Fruit fly (Drosophila melanogaster) whole organism, adult: ENCODE measurements around the gene Sp212.

Experiments
- CG11617 ChIP-seq: fragments of 200-800 bp; sonication (Bioruptor generic); optimal IDR thresholded peaks from 2 replicates; lab custom pipeline; 2017; ENCODE audit warnings: mild to moderate bottlenecking, missing biosample characterization, missing genetic modification reagents, missing genetic modification characterization
- CG12768 ChIP-seq: fragments of 200-800 bp; sonication (Bioruptor generic); optimal IDR thresholded peaks from 2 replicates; lab custom pipeline; 2017; ENCODE audit warnings: missing biosample characterization, missing genetic modification characterization, mild to moderate bottlenecking, moderate library complexity, missing genetic modification reagents
- CG14711 ChIP-seq: fragments of 200-800 bp; sonication (Bioruptor generic); optimal IDR thresholded peaks from 2 replicates; lab custom pipeline; 2018; ENCODE audit warnings: missing biosample characterization, mild to moderate bottlenecking, missing genetic modification characterization, moderate library complexity
- CG1620 ChIP-seq: fragments of 200-800 bp; sonication (Bioruptor generic); optimal IDR thresholded peaks from 2 replicates; lab custom pipeline; 2016; ENCODE audit warnings: missing biosample characterization, missing genetic modification characterization
- CG33017 ChIP-seq: fragments of 200-800 bp; sonication (Bioruptor generic); optimal IDR thresholded peaks from 2 replicates; lab custom pipeline; 2018; ENCODE audit warnings: missing biosample characterization, mild to moderate bottlenecking, missing genetic modification characterization, moderate library complexity
- CG5204 ChIP-seq: fragments of 200-800 bp; sonication (Bioruptor generic); optimal IDR thresholded peaks from 2 replicates; lab custom pipeline; 2016; ENCODE audit warnings: missing biosample characterization, missing genetic modification characterization
- CG7045 ChIP-seq: fragments of 200-800 bp; sonication (Bioruptor generic); optimal IDR thresholded peaks from 2 replicates; lab custom pipeline; 2017; ENCODE audit warnings: missing biosample characterization, mild to moderate bottlenecking, missing genetic modification characterization
- CG7101 ChIP-seq: fragments of 200-800 bp; sonication (Bioruptor generic); optimal IDR thresholded peaks from 2 replicates; lab custom pipeline; 2018; ENCODE audit warnings: missing biosample characterization, mild to moderate bottlenecking, missing genetic modification characterization, moderate library complexity
- Clk ChIP-seq: fragments of 200-800 bp; sonication (Bioruptor generic); optimal IDR thresholded peaks from 2 replicates; lab custom pipeline; 2017; ENCODE audit warnings: missing biosample characterization, missing genetic modification characterization
- Crg-1 ChIP-seq: fragments of 200-800 bp; sonication (Bioruptor generic); optimal IDR thresholded peaks from 2 replicates; lab custom pipeline; 2016; ENCODE audit warnings: missing biosample characterization, missing genetic modification characterization
- Hr96 ChIP-seq: fragments of 200-800 bp; sonication (Bioruptor generic); optimal IDR thresholded peaks from 2 replicates; lab custom pipeline; 2016; ENCODE audit warnings: missing biosample characterization, missing genetic modification characterization
- Mnt ChIP-seq: fragments of 200-800 bp; sonication (Bioruptor generic); optimal IDR thresholded peaks from 2 replicates; lab custom pipeline; 2016; ENCODE audit warnings: missing biosample characterization, mild to moderate bottlenecking, missing genetic modification characterization
- bab1 ChIP-seq: fragments of 200-800 bp; sonication (Bioruptor generic); optimal IDR thresholded peaks from 3 replicates; lab custom pipeline; 2019; ENCODE audit warnings: missing biosample characterization, mild to moderate bottlenecking, missing genetic modification characterization, moderate library complexity
- cic ChIP-seq: fragments of 200-800 bp; sonication (Bioruptor generic); optimal IDR thresholded peaks from 2 replicates; lab custom pipeline; 2017; ENCODE audit warnings: missing biosample characterization, mild to moderate bottlenecking, missing genetic modification characterization, moderate library complexity
- cnc ChIP-seq, 2 experiments: fragments of >200 bp; optimal IDR thresholded peaks; 2 replicates each; lab custom pipeline; 2017
- kay ChIP-seq: fragments of 200-800 bp; sonication (Bioruptor generic); peaks from one replicate; lab custom pipeline; 2016; ENCODE audit warnings: missing biosample characterization, missing genetic modification characterization, borderline replicate concordance
- ovo ChIP-seq: fragments of 200-800 bp; sonication (Bioruptor generic); optimal IDR thresholded peaks from 2 replicates; lab custom pipeline; 2016; ENCODE audit warnings: missing biosample characterization, missing genetic modification characterization
- pad ChIP-seq: fragments of 200-800 bp; sonication (Bioruptor generic); optimal IDR thresholded peaks from 3 replicates; lab custom pipeline; 2017; ENCODE audit warnings: missing biosample characterization, missing genetic modification characterization, mild to moderate bottlenecking, moderate library complexity, missing genetic modification reagents
- tj ChIP-seq: fragments of 200-800 bp; sonication (Bioruptor generic); optimal IDR thresholded peaks from 3 replicates; lab custom pipeline; 2017; ENCODE audit warnings: missing biosample characterization, mild to moderate bottlenecking, missing genetic modification characterization, moderate library complexity
- toe ChIP-seq: fragments of 200-800 bp; sonication (Bioruptor generic); optimal IDR thresholded peaks from 2 replicates; lab custom pipeline; 2016; ENCODE audit warnings: missing biosample characterization, missing genetic modification characterization

The Sp212 gene

dm6 chr3R:14224105-14224574 lies at the start of gene Sp212:
Gene Sp212, minus strand, starts transcription at chr3R:14224155.
- TF ChIP-seq CG14711 (tag; lab: Kevin White, UChicago) (peak; percentile 34), CG7045 (GFP tag; lab: Kevin White, UChicago) (no peak), cnc (optimal IDR thresholded peaks at IDR 0.05; lab: Kevin White, UChicago) (no peak), CG1620 (GFP tag; lab: Kevin White, UChicago) (no peak), CG33017 (tag; lab: Kevin White, UChicago) (peak; percentile 22), pad (GFP tag; lab: Kevin White, UChicago) (no peak), bab1 (GFP tag; lab: Kevin White, UChicago) (no peak)

dm6 chr3R:14262087-14262486 lies 38.1 kb upstream of the Sp212 start, which contains the start of the genes CG14839 and CG14841:
Gene CG14839, plus strand, starts transcription at chr3R:14262387.
Gene CG14841, minus strand, starts transcription at chr3R:14262418.
- no peak for TF ChIP-seq pad (GFP tag; lab: Kevin White, UChicago)
- TF ChIP-seq ovo: no peak
- TF ChIP-seq tj (GFP tag; lab: Kevin White, UChicago): no peak
- TF ChIP-seq cic (GFP tag; lab: Kevin White, UChicago): no peak
- no peak for TF ChIP-seq Hr96
- TF ChIP-seq toe (GFP tag; lab: Kevin White, UChicago): no peak
- no peak for TF ChIP-seq CG5204 (GFP tag; lab: Kevin White, UChicago)
- no peak for TF ChIP-seq CG33017 (tag; lab: Kevin White, UChicago)
- no peak for TF ChIP-seq Mnt (GFP tag; lab: Kevin White, UChicago)
- TF ChIP-seq Clk (GFP tag; lab: Kevin White, UChicago): no peak
- no peak for TF ChIP-seq Crg-1 (GFP tag; lab: Kevin White, UChicago)
- TF ChIP-seq CG7045 (GFP tag; lab: Kevin White, UChicago): no peak
- no peak for TF ChIP-seq cnc (optimal IDR thresholded peaks at IDR 0.05; lab: Kevin White, UChicago)

- TF ChIP-seq CG11617 (no peak), Crg-1 (GFP tag; lab: Kevin White, UChicago) (no peak), cic (GFP tag; lab: Kevin White, UChicago) (no peak)
Measured at dm6 chr3R:14261113-14261512, 37.2 kb upstream of the Sp212 start, which contains the start of gene CG14840. Gene CG14840, minus strand, starts transcription at chr3R:14261213.

- TF ChIP-seq kay (GFP tag; lab: Kevin White, UChicago) (peak; percentile 27), Mnt (GFP tag; lab: Kevin White, UChicago) (no peak)
Measured at dm6 chr3R:14259821-14260220, 35.9 kb upstream of the Sp212 start, which contains the start of gene MetRS-m. Gene MetRS-m, minus strand, starts transcription at chr3R:14259991.

- no peak for TF ChIP-seq toe (GFP tag; lab: Kevin White, UChicago)
- no peak for TF ChIP-seq CG1620 (GFP tag; lab: Kevin White, UChicago)
- no peak for TF ChIP-seq pad (GFP tag; lab: Kevin White, UChicago)
- TF ChIP-seq cic (GFP tag; lab: Kevin White, UChicago): no peak
- TF ChIP-seq CG7101 (tag; lab: Kevin White, UChicago): no peak
- TF ChIP-seq CG5204 (GFP tag; lab: Kevin White, UChicago): no peak
- TF ChIP-seq ovo: no peak
- TF ChIP-seq CG7045 (GFP tag; lab: Kevin White, UChicago): no peak
- TF ChIP-seq tj (GFP tag; lab: Kevin White, UChicago): no peak
- TF ChIP-seq CG11617: no peak
- no peak for TF ChIP-seq CG12768 (GFP tag; lab: Kevin White, UChicago)
- no peak for TF ChIP-seq cnc (optimal IDR thresholded peaks at IDR 0.05; lab: Kevin White, UChicago)
- no peak for TF ChIP-seq Mnt (GFP tag; lab: Kevin White, UChicago)
- TF ChIP-seq Clk (GFP tag; lab: Kevin White, UChicago): no peak
- no peak for TF ChIP-seq Hr96
- no peak for TF ChIP-seq CG14711 (tag; lab: Kevin White, UChicago)
Measured at dm6 chr3R:14255808-14256207, 31.9 kb upstream of the Sp212 start, which contains the start of gene CG43179. Gene CG43179, plus strand, starts transcription at chr3R:14256108.

- TF ChIP-seq CG14711 (tag; lab: Kevin White, UChicago) (no peak), Mnt (GFP tag; lab: Kevin White, UChicago) (no peak), kay (GFP tag; lab: Kevin White, UChicago) (no peak), CG7045 (GFP tag; lab: Kevin White, UChicago) (no peak), CG1620 (GFP tag; lab: Kevin White, UChicago) (no peak), cnc (optimal IDR thresholded peaks at IDR 0.05; lab: Kevin White, UChicago) (no peak), pad (GFP tag; lab: Kevin White, UChicago) (no peak), Clk (GFP tag; lab: Kevin White, UChicago) (no peak), bab1 (GFP tag; lab: Kevin White, UChicago) (no peak), CG33017 (tag; lab: Kevin White, UChicago) (no peak), cic (GFP tag; lab: Kevin White, UChicago) (no peak), Crg-1 (GFP tag; lab: Kevin White, UChicago) (no peak), CG7101 (tag; lab: Kevin White, UChicago) (no peak), CG11617 (no peak)
Measured at dm6 chr3R:14245371-14245770, 21.4 kb upstream of the Sp212 start, which contains the start of gene CG9616. Gene CG9616, minus strand, starts transcription at chr3R:14245471.

dm6 chr3R:14244577-14244976 lies 20.6 kb upstream of the Sp212 start, which contains the start of gene CG43291:
Gene CG43291, minus strand, starts transcription at chr3R:14244677.
- TF ChIP-seq tj (GFP tag; lab: Kevin White, UChicago) (no peak), pad (GFP tag; lab: Kevin White, UChicago) (no peak), Clk (GFP tag; lab: Kevin White, UChicago) (no peak), bab1 (GFP tag; lab: Kevin White, UChicago) (no peak), ovo (no peak), cnc (optimal IDR thresholded peaks at IDR 0.05; lab: Kevin White, UChicago) (no peak), CG7101 (tag; lab: Kevin White, UChicago) (no peak)
